Worm (Caenorhabditis elegans): ENCODE data around the gene tmem-138.

DNA sequence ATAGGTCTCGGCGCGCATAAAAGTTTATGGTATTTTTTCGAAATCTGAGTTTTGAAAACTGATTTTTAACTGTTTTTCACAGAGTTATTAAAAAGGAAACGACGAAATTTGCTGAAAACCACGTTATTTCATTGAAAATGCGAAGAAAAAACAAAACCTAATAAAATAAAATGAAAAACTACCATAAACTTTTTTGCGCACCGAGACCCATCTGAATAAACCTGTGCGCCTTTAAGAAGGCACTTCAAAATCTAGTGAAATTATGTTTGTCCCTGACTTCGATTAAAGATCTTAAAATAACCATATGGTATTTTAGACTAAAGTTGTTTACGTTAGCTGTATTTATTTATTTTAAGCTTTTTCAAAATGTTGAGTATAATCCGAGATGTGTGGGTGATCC, 29.3 kb upstream of the tmem-138 start:
- TF ChIP-seq dao-5 (tag; optimal IDR thresholded peaks at IDR 0.05) (no peak), W03F9.2 (tag; optimal IDR thresholded peaks at IDR 0.05) (no peak)
